Fruit fly (Drosophila melanogaster): ENCODE measurements around the gene CG31904.
"Not testable (repeated sequence)": the region's sequence is repeated elsewhere in the genome, so short reads cannot be mapped to it uniquely, and the experiment has no call there.

The CG31904 gene

dm6 chr2L:7744208-7744607 is 5.6 kb upstream of the CG31904 start:
- no peak for TF ChIP-seq CG17801 (GFP tag; optimal IDR thresholded peaks at IDR 0.05; ENCODE audit: partially characterized antibody)

- no peak for TF ChIP-seq CG17801 (GFP tag; optimal IDR thresholded peaks at IDR 0.05; ENCODE audit: partially characterized antibody)
These were observed 2.8 kb upstream of the CG31904 start, which contains the start of gene Acp1 for dm6 chr2L:7741437-7741836. Gene Acp1 (minus strand): TSS chr2L:7741537.

DNA sequence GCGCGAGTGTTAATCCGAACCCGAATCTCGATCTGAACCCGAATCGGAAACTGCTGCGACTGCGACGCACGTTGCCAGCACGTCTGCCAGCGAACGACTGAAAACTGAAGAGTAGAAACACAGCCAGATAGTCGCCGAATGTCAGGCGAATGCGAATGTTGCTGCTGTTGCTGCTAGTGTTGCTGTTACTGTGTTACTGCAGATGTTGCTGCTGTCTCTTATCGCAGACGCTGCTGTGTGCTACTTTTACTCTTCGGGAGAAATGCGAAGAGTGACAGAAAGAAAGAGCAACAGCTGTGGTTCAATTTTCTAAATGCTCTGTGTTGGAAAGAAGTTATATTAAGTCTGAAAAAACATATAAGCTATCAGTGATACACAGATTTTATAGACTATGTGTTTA is 6.0 kb downstream of the CG31904 start, which contains the start of gene CG13796:
TSS of gene CG13796 (minus strand) at position 101 of the 400 bp plus-strand sequence.
- TF ChIP-seq CG17801 (GFP tag; optimal IDR thresholded peaks at IDR 0.05; ENCODE audit: partially characterized antibody): not testable (repeated sequence)

- TF ChIP-seq CG17801 (GFP tag; optimal IDR thresholded peaks at IDR 0.05; ENCODE audit: partially characterized antibody): no peak
These were observed 12.2 kb downstream of the CG31904 start, which contains the start of gene CG13795 for dm6 chr2L:7726268-7726997. Gene CG13795 (minus strand): TSS chr2L:7726298.

DNA sequence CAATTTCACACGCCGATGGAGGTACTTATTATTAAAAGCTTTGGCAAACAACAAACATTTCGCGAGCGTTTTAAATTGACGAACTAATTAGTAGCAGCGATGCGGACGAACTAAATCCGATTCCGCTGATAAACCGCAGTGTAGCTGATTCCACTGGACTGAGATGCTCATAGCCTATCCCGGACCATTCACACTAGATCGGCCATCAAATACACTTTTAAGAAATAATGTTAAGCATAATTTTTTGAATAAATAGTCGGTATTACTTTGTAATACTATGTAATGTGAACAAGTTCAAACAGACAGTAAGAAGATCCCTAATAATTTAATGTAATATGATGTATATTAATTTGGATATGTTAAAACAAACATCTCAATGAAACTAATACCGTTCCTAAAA is 15.9 kb downstream of the CG31904 start, which contains the start of gene CG13794:
TSS of gene CG13794 (minus strand) at position 101 of the 400 bp plus-strand sequence.
- no peak for TF ChIP-seq CG17801 (GFP tag; optimal IDR thresholded peaks at IDR 0.05; ENCODE audit: partially characterized antibody)

DNA sequence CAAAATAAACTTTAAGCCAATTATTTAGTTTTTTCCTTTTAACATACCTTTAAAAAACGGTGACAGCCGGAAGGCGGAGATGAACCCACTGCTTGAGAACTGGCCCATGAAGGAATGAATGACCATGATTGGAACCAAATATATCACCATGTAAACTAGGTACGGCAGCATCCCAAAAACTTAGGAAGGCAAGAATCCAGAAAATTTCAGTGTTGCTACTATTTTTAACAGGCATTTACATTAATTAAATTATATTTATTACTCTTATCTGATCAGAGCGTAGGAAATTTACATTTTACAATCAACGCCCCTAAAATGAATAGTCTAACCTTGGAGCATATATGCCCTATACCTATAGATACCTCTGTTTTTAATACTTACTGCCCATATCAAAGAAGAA is 16.5 kb downstream of the CG31904 start:
- no peak for TF ChIP-seq CG17801 (GFP tag; optimal IDR thresholded peaks at IDR 0.05; ENCODE audit: partially characterized antibody)

- no peak for TF ChIP-seq CG17801 (GFP tag; optimal IDR thresholded peaks at IDR 0.05; ENCODE audit: partially characterized antibody)
These were observed 19.2 kb downstream of the CG31904 start, which contains the start of gene CG13793 for dm6 chr2L:7719387-7719786. Gene CG13793 (minus strand): TSS chr2L:7719487.

- TF ChIP-seq CG17801 (GFP tag; optimal IDR thresholded peaks at IDR 0.05; ENCODE audit: partially characterized antibody): no peak
These were observed 22.1 kb downstream of the CG31904 start, which contains the start of gene CG33296 for dm6 chr2L:7716545-7716944. Gene CG33296 (minus strand): TSS chr2L:7716645.

DNA sequence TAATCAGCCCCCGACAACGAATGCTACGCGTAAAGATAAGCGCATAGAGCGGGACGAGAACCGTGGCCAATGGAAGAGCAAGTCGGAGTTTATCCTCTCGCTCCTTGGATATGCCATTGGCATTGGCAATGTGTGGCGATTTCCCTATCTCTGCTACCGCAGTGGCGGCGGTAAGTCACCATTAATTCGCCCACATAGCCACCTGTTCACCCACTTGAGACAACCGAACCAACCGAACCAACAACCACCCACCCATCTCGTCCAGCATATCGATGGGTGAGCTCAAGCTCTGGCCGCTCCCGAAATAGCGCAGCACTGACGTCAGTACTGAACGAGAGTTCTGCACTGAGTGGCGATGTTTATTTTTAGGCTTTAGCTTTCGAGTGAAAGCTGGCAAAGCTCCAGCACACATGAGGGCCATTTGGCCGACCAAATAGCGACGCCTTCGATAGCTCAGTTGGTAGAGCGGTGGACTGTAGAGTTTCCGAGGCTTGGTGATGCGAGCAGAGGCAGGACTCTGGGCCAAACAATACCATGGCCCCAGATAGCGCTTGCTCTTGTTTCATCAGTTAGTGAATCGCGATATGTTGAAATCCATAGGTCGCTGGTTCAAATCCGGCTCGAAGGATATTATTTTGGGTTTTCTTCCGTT is 27.4 kb downstream of the CG31904 start:
- no peak for TF ChIP-seq CG17801 (GFP tag; optimal IDR thresholded peaks at IDR 0.05; ENCODE audit: partially characterized antibody)

DNA sequence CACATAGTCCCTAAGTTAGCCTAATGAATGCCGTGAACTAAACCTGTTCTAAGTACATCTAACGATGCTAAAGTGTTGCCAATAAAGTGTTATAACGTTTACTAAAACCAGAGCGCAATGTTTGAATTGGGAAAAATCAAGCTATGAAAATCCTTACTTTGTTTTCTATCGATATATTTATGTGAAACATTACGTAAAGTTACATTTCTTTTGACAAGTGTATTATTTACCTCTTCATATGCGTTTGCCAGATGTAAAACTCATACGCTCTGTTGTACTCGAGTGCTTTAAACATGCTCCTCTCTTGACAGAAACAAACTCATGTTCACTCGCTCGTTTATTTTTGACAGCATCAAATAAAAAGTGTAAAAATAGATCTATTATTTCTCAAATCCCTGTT is 28.0 kb downstream of the CG31904 start, which contains the start of gene Ntl:
TSS of gene Ntl (plus strand) at position 301 of the 400 bp plus-strand sequence.
- no peak for TF ChIP-seq CG17801 (GFP tag; optimal IDR thresholded peaks at IDR 0.05; ENCODE audit: partially characterized antibody)

DNA sequence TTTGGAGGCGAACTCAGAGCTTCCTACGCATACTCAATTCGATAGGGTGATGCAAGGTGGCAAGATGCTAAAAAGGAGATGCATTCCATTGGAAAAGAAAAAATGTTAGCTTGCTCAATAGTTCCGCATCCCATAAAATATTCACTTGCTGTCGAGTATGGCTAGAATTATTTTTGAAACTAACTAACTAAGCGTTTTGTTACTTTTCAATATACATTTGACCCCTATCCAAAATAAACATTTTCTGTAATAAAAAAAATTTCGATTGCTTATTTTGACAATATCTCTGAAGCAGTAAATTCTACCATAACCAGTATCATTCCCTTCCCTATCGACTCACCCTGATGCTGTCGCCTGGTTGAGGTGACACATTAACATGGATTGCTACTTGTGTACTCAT is 35.1 kb downstream of the CG31904 start:
- TF ChIP-seq CG17801 (GFP tag; optimal IDR thresholded peaks at IDR 0.05; ENCODE audit: partially characterized antibody): no peak

dm6 chr2L:7702383-7703188 is 36.0 kb downstream of the CG31904 start, which contains the start of gene Tep3:
Gene Tep3 (plus strand): TSS chr2L:7702805.
- peak; percentile 73 for TF ChIP-seq CG17801 (GFP tag; optimal IDR thresholded peaks at IDR 0.05; ENCODE audit: partially characterized antibody)

- no peak for TF ChIP-seq CG17801 (GFP tag; optimal IDR thresholded peaks at IDR 0.05; ENCODE audit: partially characterized antibody)
These were observed 37.2 kb downstream of the CG31904 start, which contains the start of gene Tep2 for dm6 chr2L:7701417-7701816. Gene Tep2 (minus strand): TSS chr2L:7701601.

DNA sequence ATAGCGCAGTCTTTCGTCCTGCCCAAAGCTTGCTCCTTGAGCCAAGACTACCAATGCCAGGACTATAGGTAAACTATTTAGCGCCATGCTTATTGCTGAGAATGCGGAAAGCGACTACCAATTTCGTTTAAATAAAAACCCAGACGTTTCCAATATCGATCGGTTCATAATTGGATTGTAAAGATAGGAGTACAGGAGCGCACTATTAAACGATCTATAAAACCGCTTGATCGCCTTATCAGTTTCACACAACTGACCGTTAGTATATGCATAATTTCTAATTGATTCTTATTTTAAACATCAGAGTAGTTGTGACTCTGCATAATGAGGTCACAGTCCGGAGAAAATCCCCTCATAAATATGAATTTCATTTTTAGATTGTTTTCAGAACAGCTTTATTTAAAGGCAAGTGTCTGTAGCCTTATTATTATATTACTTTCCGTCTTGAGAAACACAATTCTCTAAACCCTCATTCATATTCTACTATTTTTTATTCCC is 46.0 kb downstream of the CG31904 start, which contains the start of the genes CG7025 and CG43235:
TSS of gene CG7025 (minus strand) at position 101 of the 498 bp plus-strand sequence.
TSS of gene CG43235 (plus strand) at position 448 of the 498 bp plus-strand sequence.
- TF ChIP-seq CG17801 (GFP tag; optimal IDR thresholded peaks at IDR 0.05; ENCODE audit: partially characterized antibody): no peak

Measured in ovary, adult (tissue).